Fruit fly (Drosophila melanogaster) S2 (cell line): ENCODE results near the gene CSN1a.
"Not testable (repeated sequence)": the region's sequence is repeated elsewhere in the genome, so short reads cannot be mapped to it uniquely, and the experiment has no call there.

ENCODE experiments used
- CG8478 ChIP-seq: fragments of >200 bp; optimal IDR thresholded peaks from 2 replicates; lab custom pipeline; 2018
- CTCF ChIP-seq, 2 experiments: fragments of >200 bp; optimal IDR thresholded peaks; 2 replicates each; lab custom pipeline; 2018

DNA sequence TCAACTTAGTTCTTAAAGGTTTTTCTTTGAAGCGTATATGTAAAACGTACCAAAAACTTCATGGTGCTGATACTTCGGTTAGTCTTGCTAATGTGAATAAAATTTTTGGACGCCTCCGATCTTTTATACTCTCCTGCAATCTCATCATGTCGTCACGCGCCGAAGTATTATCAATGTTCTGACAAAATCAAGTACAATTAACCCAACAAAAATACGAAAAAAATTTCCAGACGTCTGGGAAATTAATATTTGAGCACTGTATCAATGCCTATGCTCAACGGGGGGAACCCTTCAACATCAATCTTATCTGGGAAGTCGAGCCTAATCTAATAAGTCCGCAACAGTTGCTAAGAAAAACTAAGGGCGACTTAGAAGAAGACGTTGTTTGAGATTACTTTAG lies 24.9 kb upstream of the CSN1a start, which contains the start of gene CG31775:
- TF ChIP-seq CTCF (optimal IDR thresholded peaks at IDR 0.05; lab: Kevin White, UChicago); CG8478 (lab: Kevin White, UChicago): not testable (repeated sequence)
